Fruit fly (Drosophila melanogaster) Kc167 (cell line): ENCODE measurements around the gene Lcch3.

Source experiments
- Myc ChIP-seq: fragments of >200 bp; optimal IDR thresholded peaks from 2 replicates; lab custom pipeline; 2017; ENCODE audit warnings: missing external identifiers
- h ChIP-seq: fragments of >200 bp; optimal IDR thresholded peaks from 3 replicates; lab custom pipeline; 2018; ENCODE audit warnings: missing external identifiers
- insv ChIP-seq: fragments of >200 bp; optimal IDR thresholded peaks from 3 replicates; lab custom pipeline; 2018; ENCODE audit warnings: missing external identifiers
- psq ChIP-seq: fragments of >200 bp; optimal IDR thresholded peaks from 2 replicates; lab custom pipeline; 2017; ENCODE audit warnings: missing external identifiers
- ttk ChIP-seq: sonication (Bioruptor generic); optimal IDR thresholded peaks from 2 replicates; lab custom pipeline; 2017; ENCODE audit warnings: missing external identifiers

- TF ChIP-seq insv (no peak), ttk (lab: Kevin White, UChicago) (no peak), h (lab: Kevin White, UChicago) (no peak), Myc (lab: Kevin White, UChicago) (no peak), psq (no peak)
These were observed 9.3 kb downstream of the Lcch3 start for dm6 chrX:15934226-15934547.
